Worm (Caenorhabditis elegans): Measurements from ENCODE around the gene F20D1.3.

The F20D1.3 gene

ce11 chrX:14991280-14991679 lies 15.4 kb downstream of the F20D1.3 start, which contains the start of gene iglr-1:
TSS of gene iglr-1 (minus strand) at chrX:14991380.
- TF ChIP-seq zag-1 (tag; optimal IDR thresholded peaks at IDR 0.05) = no peak

- peak; percentile 8 for TF ChIP-seq fkh-10 (GFP tag; optimal IDR thresholded peaks at IDR 0.05)
- no peak for TF ChIP-seq sox-4 (tag; optimal IDR thresholded peaks at IDR 0.05)
- peak; percentile 14 for TF ChIP-seq nhr-85 (tag)
- TF ChIP-seq unc-30 (tag; optimal IDR thresholded peaks at IDR 0.05) = no peak
These were observed 17.8 kb downstream of the F20D1.3 start for ce11 chrX:14993744-14994143.

ce11 chrX:14999101-14999500 lies 23.2 kb downstream of the F20D1.3 start, which contains the start of gene cutl-3:
TSS of gene cutl-3 (minus strand) at chrX:14999201.
- no peak for TF ChIP-seq rnt-1 (tag; optimal IDR thresholded peaks at IDR 0.05)
- TF ChIP-seq nhr-20 (tag; optimal IDR thresholded peaks at IDR 0.05) = no peak
- no peak for TF ChIP-seq nhr-90 (tag; optimal IDR thresholded peaks at IDR 0.05; ENCODE audit: poor library complexity)
- no peak for TF ChIP-seq nhr-47 (tag; optimal IDR thresholded peaks at IDR 0.05)
- no peak for TF ChIP-seq fkh-4 (tag; optimal IDR thresholded peaks at IDR 0.05; ENCODE audit: borderline replicate concordance)
- TF ChIP-seq Y116A8C.19 (tag; optimal IDR thresholded peaks at IDR 0.05; ENCODE audit: borderline replicate concordance) = no peak
- TF ChIP-seq jun-1 (tag; optimal IDR thresholded peaks at IDR 0.05) = no peak

- TF ChIP-seq lin-35 (GFP tag; optimal IDR thresholded peaks at IDR 0.05) (no peak), elt-2 (tag; optimal IDR thresholded peaks at IDR 0.05) (peak; percentile 18), unc-86 (tag; optimal IDR thresholded peaks at IDR 0.05) (no peak), efl-1 (optimal IDR thresholded peaks at IDR 0.05) (no peak), efl-1 (GFP tag; optimal IDR thresholded peaks at IDR 0.05 in 1 of 2) (peak in 1 of 2 experiments; percentile 41)
These were observed 28.1 kb downstream of the F20D1.3 start, which contains the start of gene slc-25A18.1 for ce11 chrX:15003891-15004550. TSS of gene slc-25A18.1 (minus strand) at chrX:15003941.

- TF ChIP-seq lin-14 (GFP tag; optimal IDR thresholded peaks at IDR 0.05) (peak; percentile 0), xbp-1 (tag; optimal IDR thresholded peaks at IDR 0.05) (no peak), dpl-1 (GFP tag; optimal IDR thresholded peaks at IDR 0.05) (peak in 2 of 3 experiments; percentile 8 to 24), egl-27 (tag; optimal IDR thresholded peaks at IDR 0.05) (no peak), hpl-2 (GFP tag; optimal IDR thresholded peaks at IDR 0.05) (no peak), fkh-8 (tag; optimal IDR thresholded peaks at IDR 0.05) (no peak), unc-98 (GFP tag; IDR thresholded peaks at IDR 0.05) (no peak), tbx-2 (tag; optimal IDR thresholded peaks at IDR 0.05) (no peak), vab-15 (tag; optimal IDR thresholded peaks at IDR 0.05) (no peak), zip-4 (GFP tag; optimal IDR thresholded peaks at IDR 0.05) (no peak), ceh-88 (GFP tag; IDR thresholded peaks at IDR 0.05) (no peak), pqm-1 (tag; optimal IDR thresholded peaks at IDR 0.05) (no peak), ets-5 (GFP tag; IDR thresholded peaks at IDR 0.05) (no peak), nhr-20 (tag; optimal IDR thresholded peaks at IDR 0.05) (peak; percentile 23), skn-1 (tag; optimal IDR thresholded peaks at IDR 0.05) (peak; percentile 18), fkh-10 (GFP tag; optimal IDR thresholded peaks at IDR 0.05) (no peak), unc-86 (tag; optimal IDR thresholded peaks at IDR 0.05) (no peak), snu-23 (GFP tag; optimal IDR thresholded peaks at IDR 0.05) (peak; percentile 38), grh-1 (GFP tag; IDR thresholded peaks at IDR 0.05) (no peak), rnt-1 (tag; optimal IDR thresholded peaks at IDR 0.05) (peak; percentile 1), Y116A8C.19 (tag; optimal IDR thresholded peaks at IDR 0.05; ENCODE audit: borderline replicate concordance) (no peak), efl-1 (optimal IDR thresholded peaks at IDR 0.05) (peak in 1 of 2 experiments; percentile 8), efl-1 (GFP tag; optimal IDR thresholded peaks at IDR 0.05 in 1 of 2) (peak; percentile 2 to 46), nhr-237 (tag; optimal IDR thresholded peaks at IDR 0.05) (no peak), tlp-1 (tag; optimal IDR thresholded peaks at IDR 0.05) (no peak), blmp-1 (tag; optimal IDR thresholded peaks at IDR 0.05) (peak; percentile 85), sox-4 (tag; optimal IDR thresholded peaks at IDR 0.05) (no peak), elt-2 (tag; optimal IDR thresholded peaks at IDR 0.05) (no peak), swsn-7 (tag; optimal IDR thresholded peaks at IDR 0.05) (peak; percentile 11), ceh-82 (tag; optimal IDR thresholded peaks at IDR 0.05) (peak in 1 of 3 experiments; percentile 9), F16B12.6 (tag; optimal IDR thresholded peaks at IDR 0.05) (peak; percentile 82), isw-1 (GFP tag; IDR thresholded peaks at IDR 0.05) (no peak), unc-30 (tag; optimal IDR thresholded peaks at IDR 0.05) (no peak), lsy-2 (tag; optimal IDR thresholded peaks at IDR 0.05) (peak in 1 of 2 experiments; percentile 44), pax-3 (tag; optimal IDR thresholded peaks at IDR 0.05) (no peak)
These were observed 31.0 kb downstream of the F20D1.3 start, which contains the start of gene ergi-2 for ce11 chrX:15006847-15007358. TSS of gene ergi-2 (minus strand) at chrX:15007308.
